Fruit fly (Drosophila melanogaster) whole organism, embryonic: ENCODE data around the gene Hsp22.

Source experiments
- ATbp ChIP-seq: fragments of 200-800 bp; sonication (Bioruptor generic); optimal IDR thresholded peaks from 2 replicates; lab custom pipeline; 2017; ENCODE audit warnings: missing biosample characterization, mild to moderate bottlenecking, missing genetic modification characterization, missing genetic modification reagents
- Aef1 ChIP-seq: fragments of 200-800 bp; sonication (Bioruptor generic); IDR thresholded peaks from 3 replicates; pipeline ENCODE4 v1.3.6; 2022; ENCODE audit warnings: missing biosample characterization, missing genetic modification characterization
- CG10147 ChIP-seq: fragments of 200-800 bp; sonication (Bioruptor generic); optimal IDR thresholded peaks from 2 replicates; lab custom pipeline; 2019; ENCODE audit warnings: missing biosample characterization, mild to moderate bottlenecking, missing genetic modification characterization, moderate library complexity
- CG10543 ChIP-seq: fragments of 200-800 bp; sonication (Bioruptor generic); optimal IDR thresholded peaks from 3 replicates; lab custom pipeline; 2017; ENCODE audit warnings: missing biosample characterization, mild to moderate bottlenecking, missing genetic modification characterization, moderate library complexity
- CG10979 ChIP-seq: fragments of 200-800 bp; sonication (Bioruptor generic); optimal IDR thresholded peaks from 2 replicates; lab custom pipeline; 2018; ENCODE audit warnings: missing biosample characterization, mild to moderate bottlenecking, missing genetic modification characterization, moderate library complexity
- CG11247 ChIP-seq: fragments of 200-800 bp; sonication (Bioruptor generic); IDR thresholded peaks from 2 replicates; pipeline ENCODE4 v1.3.6; 2022; ENCODE audit warnings: missing biosample characterization, missing genetic modification characterization
- CG11695 ChIP-seq: fragments of 200-800 bp; sonication (Bioruptor generic); IDR thresholded peaks from 3 replicates; pipeline ENCODE4 v1.3.6; 2022; ENCODE audit warnings: missing biosample characterization, missing genetic modification characterization
- CG12155 ChIP-seq: fragments of 200-800 bp; sonication (Bioruptor generic); optimal IDR thresholded peaks from 3 replicates; lab custom pipeline; 2016; ENCODE audit warnings: missing biosample characterization, missing genetic modification characterization
- CG12299 ChIP-seq: fragments of 200-800 bp; sonication (Bioruptor generic); optimal IDR thresholded peaks from 2 replicates; lab custom pipeline; 2018; ENCODE audit warnings: missing biosample characterization, mild to moderate bottlenecking, missing genetic modification characterization
- CG12391 ChIP-seq: fragments of 200-800 bp; sonication (Bioruptor generic); optimal IDR thresholded peaks from 3 replicates; lab custom pipeline; 2018; ENCODE audit warnings: missing biosample characterization, mild to moderate bottlenecking, missing genetic modification characterization, moderate library complexity
- CG12659 ChIP-seq: fragments of 200-800 bp; sonication (Bioruptor generic); optimal IDR thresholded peaks from 3 replicates; lab custom pipeline; 2017; ENCODE audit warnings: mild to moderate bottlenecking, missing biosample characterization, missing genetic modification reagents, missing genetic modification characterization
- CG14860 ChIP-seq: fragments of 200-800 bp; sonication (Bioruptor generic); IDR thresholded peaks from 3 replicates; pipeline ENCODE4 v1.3.6; 2022; ENCODE audit warnings: missing biosample characterization, missing genetic modification characterization; ENCODE audit not compliant: partially characterized antibody
- CG18476 ChIP-seq: fragments of 200-800 bp; sonication (Bioruptor generic); optimal IDR thresholded peaks from 2 replicates; lab custom pipeline; 2016; ENCODE audit warnings: missing biosample characterization, mild to moderate bottlenecking, missing genetic modification characterization
- CG18764 ChIP-seq: fragments of 200-800 bp; sonication (Bioruptor generic); optimal IDR thresholded peaks from 3 replicates; lab custom pipeline; 2016; ENCODE audit warnings: missing biosample characterization, missing genetic modification characterization
- CG2202 ChIP-seq: fragments of 200-800 bp; sonication (Bioruptor generic); optimal IDR thresholded peaks from 2 replicates; lab custom pipeline; 2018; ENCODE audit warnings: missing biosample characterization, mild to moderate bottlenecking, missing genetic modification characterization
- CG2712 ChIP-seq: fragments of 200-800 bp; optimal IDR thresholded peaks from 3 replicates; lab custom pipeline; 2019; ENCODE audit warnings: missing biosample characterization, mild to moderate bottlenecking, missing genetic modification characterization, moderate library complexity
- CG7372 ChIP-seq: fragments of 200-800 bp; sonication (Bioruptor generic); IDR thresholded peaks from 2 replicates; pipeline ENCODE4 v1.3.6; 2022; ENCODE audit warnings: missing biosample characterization, missing genetic modification characterization
- CG7963 ChIP-seq: fragments of 200-800 bp; sonication (Bioruptor generic); IDR thresholded peaks from 3 replicates; pipeline ENCODE4 v1.3.6; 2022; ENCODE audit warnings: missing biosample characterization, missing genetic modification characterization; ENCODE audit not compliant: partially characterized antibody
- CG8290 ChIP-seq, 3 experiments: fragments of 200-800 bp; sonication (Bioruptor generic); optimal IDR thresholded peaks; 2 replicates each; lab custom pipeline; 2016 to 2019; ENCODE audit warnings: missing biosample characterization in 3 of 3, missing genetic modification characterization in 3 of 3, mild to moderate bottlenecking in 2 of 3, moderate library complexity in 1 of 3
- CG9437 ChIP-seq: fragments of 200-800 bp; sonication (Bioruptor generic); optimal IDR thresholded peaks from 2 replicates; lab custom pipeline; 2018; ENCODE audit warnings: missing biosample characterization, mild to moderate bottlenecking, missing genetic modification characterization
- CrebB ChIP-seq: fragments of 200-800 bp; sonication (Bioruptor generic); optimal IDR thresholded peaks from 3 replicates; lab custom pipeline; 2018; ENCODE audit warnings: missing biosample characterization, mild to moderate bottlenecking, missing genetic modification characterization
- Fer3 ChIP-seq: fragments of 200-800 bp; sonication (Bioruptor generic); optimal IDR thresholded peaks from 2 replicates; lab custom pipeline; 2018; ENCODE audit warnings: missing biosample characterization, mild to moderate bottlenecking, missing genetic modification characterization, moderate library complexity
- H15 ChIP-seq: fragments of 200-800 bp; sonication (Bioruptor generic); IDR thresholded peaks from 3 replicates; pipeline ENCODE4 v1.3.6; 2022; ENCODE audit warnings: missing biosample characterization, missing genetic modification characterization
- NFAT ChIP-seq: fragments of 200-800 bp; sonication (Bioruptor generic); IDR thresholded peaks from 2 replicates; pipeline ENCODE4 v1.3.6; 2022; ENCODE audit warnings: missing biosample characterization, missing genetic modification characterization
- PHDP ChIP-seq: fragments of 200-800 bp; sonication (Bioruptor generic); optimal IDR thresholded peaks from 3 replicates; lab custom pipeline; 2018; ENCODE audit warnings: missing biosample characterization, mild to moderate bottlenecking, missing genetic modification characterization, moderate library complexity
- Ptx1 ChIP-seq: fragments of 200-800 bp; sonication (Bioruptor generic); IDR thresholded peaks from 2 replicates; pipeline ENCODE4 v1.3.6; 2022; ENCODE audit warnings: missing biosample characterization, missing genetic modification characterization
- Scr ChIP-seq: fragments of 200-800 bp; sonication (Bioruptor generic); IDR thresholded peaks from 2 replicates; pipeline ENCODE4 v1.3.6; 2022; ENCODE audit warnings: missing biosample characterization, missing genetic modification characterization; ENCODE audit not compliant: partially characterized antibody
- Usf ChIP-seq: fragments of 200-800 bp; sonication (Bioruptor generic); optimal IDR thresholded peaks from 2 replicates; lab custom pipeline; 2017; ENCODE audit warnings: missing genotype, missing biosample characterization, missing genetic modification characterization
- bsh ChIP-seq, 2 experiments: fragments of 200-800 bp; sonication (Bioruptor generic); optimal IDR thresholded peaks; 2 replicates each; lab custom pipeline; 2017 to 2018; ENCODE audit warnings: mild to moderate bottlenecking in 2 of 2, missing biosample characterization in 2 of 2, missing genetic modification characterization in 2 of 2, moderate library complexity in 1 of 2
- caup ChIP-seq: fragments of 200-800 bp; sonication (Bioruptor generic); optimal IDR thresholded peaks from 3 replicates; lab custom pipeline; 2017; ENCODE audit warnings: missing biosample characterization, mild to moderate bottlenecking, missing genetic modification characterization, moderate library complexity; ENCODE audit not compliant: severe bottlenecking
- ci ChIP-seq: fragments of 200-800 bp; sonication (Bioruptor generic); IDR thresholded peaks from 3 replicates; pipeline ENCODE4 v1.3.6; 2022; ENCODE audit warnings: missing biosample characterization, missing genetic modification characterization
- crp ChIP-seq, 2 experiments: fragments of 200-800 bp; sonication (Bioruptor generic); optimal IDR thresholded peaks; 2 replicates in 1 of 2; 3 replicates in 1 of 2; lab custom pipeline; 2017; ENCODE audit warnings: missing biosample characterization in 2 of 2, missing genetic modification characterization in 2 of 2, mild to moderate bottlenecking in 1 of 2, moderate library complexity in 1 of 2
- cwo ChIP-seq: fragments of 200-800 bp; sonication (Bioruptor generic); optimal IDR thresholded peaks from 3 replicates; lab custom pipeline; 2017; ENCODE audit warnings: missing biosample characterization, missing genetic modification characterization, mild to moderate bottlenecking, moderate library complexity, missing genetic modification reagents
- eyg ChIP-seq: fragments of 200-800 bp; sonication (Bioruptor generic); optimal IDR thresholded peaks from 3 replicates; lab custom pipeline; 2016; ENCODE audit warnings: missing biosample characterization, missing genetic modification characterization
- gem ChIP-seq: fragments of 200-800 bp; sonication (Bioruptor generic); optimal IDR thresholded peaks from 2 replicates; lab custom pipeline; 2019; ENCODE audit warnings: missing biosample characterization, mild to moderate bottlenecking, missing genetic modification characterization, moderate library complexity
- gsb-n ChIP-seq: fragments of 200-800 bp; sonication (Bioruptor generic); optimal IDR thresholded peaks from 3 replicates; lab custom pipeline; 2018; ENCODE audit warnings: missing biosample characterization, mild to moderate bottlenecking, missing genetic modification characterization
- gt ChIP-seq: fragments of 200-800 bp; sonication (Bioruptor generic); IDR thresholded peaks from 2 replicates; pipeline ENCODE4 v1.3.6; 2022; ENCODE audit warnings: missing biosample characterization, missing genetic modification characterization
- hkb ChIP-seq, 2 experiments: fragments of 200-800 bp in 1 of 2; fragments of >200 bp in 1 of 2; sonication (Bioruptor generic) in 1 of 2; IDR thresholded peaks in 1 of 2; optimal IDR thresholded peaks in 1 of 2; 2 replicates each; pipeline versions ENCODE4 v1.3.6 to Lab custom; 2017 to 2022; ENCODE audit warnings: missing biosample characterization in 1 of 2, missing genetic modification characterization in 1 of 2
- ind ChIP-seq: fragments of 200-800 bp; sonication (Bioruptor generic); optimal IDR thresholded peaks from 3 replicates; lab custom pipeline; 2016; ENCODE audit warnings: missing biosample characterization, missing genetic modification characterization
- lbe ChIP-seq: fragments of 200-800 bp; sonication (Bioruptor generic); optimal IDR thresholded peaks from 2 replicates; lab custom pipeline; 2016; ENCODE audit warnings: missing biosample characterization, mild to moderate bottlenecking, missing genetic modification characterization
- lola ChIP-seq, 3 experiments: fragments of >200 bp in 2 of 3; fragments of 200-800 bp in 1 of 3; sonication (Bioruptor generic) in 1 of 3; optimal IDR thresholded peaks; 2 replicates each; lab custom pipeline; 2017 to 2019; ENCODE audit warnings: missing biosample characterization in 3 of 3, missing genetic modification characterization in 3 of 3, mild to moderate bottlenecking in 1 of 3, moderate library complexity in 1 of 3
- repo ChIP-seq: fragments of 200-800 bp; sonication (Bioruptor generic); optimal IDR thresholded peaks from 2 replicates; lab custom pipeline; 2016; ENCODE audit warnings: missing biosample characterization, missing genetic modification characterization
- sens ChIP-seq: fragments of 200-800 bp; sonication (Bioruptor generic); peaks from one replicate; lab custom pipeline; 2016; ENCODE audit warnings: missing biosample characterization, missing genetic modification characterization
- sens-2 ChIP-seq: fragments of 200-800 bp; sonication (Bioruptor generic); IDR thresholded peaks from 2 replicates; pipeline ENCODE4 v1.3.6; 2022; ENCODE audit warnings: missing biosample characterization, missing genetic modification characterization
- sqz ChIP-seq: fragments of 200-800 bp; sonication (Bioruptor generic); optimal IDR thresholded peaks from 3 replicates; lab custom pipeline; 2018; ENCODE audit warnings: missing biosample characterization, mild to moderate bottlenecking, missing genetic modification characterization
- sug ChIP-seq: fragments of 200-800 bp; optimal IDR thresholded peaks from 2 replicates; lab custom pipeline; 2019; ENCODE audit warnings: missing biosample characterization, mild to moderate bottlenecking, missing genetic modification characterization, moderate library complexity
- vnd ChIP-seq: fragments of 200-800 bp; sonication (Bioruptor generic); IDR thresholded peaks from 3 replicates; pipeline ENCODE4 v1.3.6; 2022; ENCODE audit warnings: missing biosample characterization, missing genetic modification characterization; ENCODE audit not compliant: partially characterized antibody

Gene Hsp22

DNA sequence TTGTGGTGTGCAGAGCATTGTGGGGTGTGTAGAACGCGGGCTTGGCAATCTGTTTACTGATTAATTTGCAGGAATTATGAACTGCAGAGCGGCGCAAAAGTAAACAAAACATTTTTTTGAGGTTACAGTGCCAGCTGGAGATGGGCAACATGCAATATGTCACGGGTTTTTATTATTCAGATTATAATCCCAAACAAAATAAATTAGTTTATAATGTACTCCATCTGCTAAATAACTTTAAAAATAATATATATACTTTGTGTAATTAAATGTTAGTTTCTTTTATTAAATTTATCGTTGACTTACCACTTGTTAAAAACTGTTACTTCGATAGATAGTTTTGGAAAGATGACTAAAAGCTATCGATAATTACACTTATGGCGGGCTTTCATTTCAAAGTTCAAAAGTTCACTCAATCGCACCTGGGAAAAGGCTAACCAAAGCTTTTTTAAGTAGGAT, 1.8 kb upstream of the Hsp22 start, which contains the start of gene Fdx1 (continued):
- peak; percentile 10 for TF ChIP-seq CG9437
- TF ChIP-seq CG12299 (tag; lab: Kevin White, UChicago): peak; percentile 7
- TF ChIP-seq CG10979 (tag; lab: Kevin White, UChicago): peak; percentile 23
- peak; percentile 68 for TF ChIP-seq Scr (GFP tag; lab: Robert Waterston, UW)
- peak; percentile 67 for TF ChIP-seq gem (tag; lab: Kevin White, UChicago)
- peak in 1 of 2 experiments; percentile 8 for TF ChIP-seq crp (GFP tag; optimal IDR thresholded peaks at IDR 0.05; lab: Kevin White, UChicago)
- peak; percentile 30; the same call in 1 of the 2 replicates for TF ChIP-seq CG7372 (GFP tag; lab: Robert Waterston, UW)
- peak; percentile 61 for TF ChIP-seq sug (tag; lab: Kevin White, UChicago)
- TF ChIP-seq CG10543 (GFP tag; lab: Kevin White, UChicago): peak; percentile 40
- peak; percentile 30 for TF ChIP-seq CG18476 (GFP tag; lab: Kevin White, UChicago)
- TF ChIP-seq CrebB: peak; percentile 6
- 0 out of 3 replicates have a peak, but pooled peaks have one; percentile 8 for TF ChIP-seq vnd (GFP tag; lab: Robert Waterston, UW)
- peak in 1 of 3 experiments; percentile 14 for TF ChIP-seq lola (GFP tag; optimal IDR thresholded peaks at IDR 0.05; lab: Kevin White, UChicago)
- TF ChIP-seq CG11247 (GFP tag; lab: Robert Waterston, UW): 0 out of 2 replicates have a peak, but pooled peaks have one; percentile 27
- no peak for TF ChIP-seq CG7963 (GFP tag; lab: Robert Waterston, UW)
- peak; percentile 21 for TF ChIP-seq CG18764
- peak; percentile 51 for TF ChIP-seq Fer3 (tag; lab: Kevin White, UChicago)
- TF ChIP-seq CG8290 (GFP tag; optimal IDR thresholded peaks at IDR 0.05; lab: Kevin White, UChicago): peak; percentile 0
- TF ChIP-seq CG8290 (tag; optimal IDR thresholded peaks at IDR 0.05; lab: Kevin White, UChicago): no peak
- peak; percentile 68 for TF ChIP-seq Aef1 (GFP tag; lab: Robert Waterston, UW)
- TF ChIP-seq sqz (GFP tag; lab: Kevin White, UChicago): peak; percentile 80
- peak; percentile 38; the same call in 1 of the 2 replicates for TF ChIP-seq NFAT
- TF ChIP-seq CG12659 (GFP tag; lab: Kevin White, UChicago): peak; percentile 27
- peak; percentile 47 for TF ChIP-seq ind (GFP tag; lab: Kevin White, UChicago)
- no peak for TF ChIP-seq repo (GFP tag; lab: Kevin White, UChicago)
- no peak for TF ChIP-seq gt (GFP tag; lab: Robert Waterston, UW)
- peak; percentile 65 for TF ChIP-seq CG12391 (tag; lab: Kevin White, UChicago)
- peak; percentile 33 for TF ChIP-seq CG12155 (GFP tag; lab: Kevin White, UChicago)
- TF ChIP-seq eyg (GFP tag; lab: Kevin White, UChicago): no peak
- peak; percentile 31; the same call in 1 of the 3 replicates for TF ChIP-seq ci (GFP tag; lab: Robert Waterston, UW)
- peak; percentile 43 for TF ChIP-seq lbe (GFP tag; lab: Kevin White, UChicago)
- 0 out of 3 replicates have a peak, but pooled peaks have one; percentile 22 for TF ChIP-seq CG11695 (GFP tag; lab: Robert Waterston, UW)
- TF ChIP-seq CG14860 (GFP tag; lab: Robert Waterston, UW): peak; percentile 49; the same call in 2 of the 3 replicates
- peak; percentile 19 for TF ChIP-seq gsb-n (tag; lab: Kevin White, UChicago)
- TF ChIP-seq cwo (GFP tag; lab: Kevin White, UChicago): peak; percentile 4
- TF ChIP-seq PHDP: peak; percentile 31
- peak; percentile 46 for TF ChIP-seq CG10147 (GFP tag; lab: Kevin White, UChicago)
- TF ChIP-seq CG2202: no peak
- no peak for TF ChIP-seq hkb (optimal IDR thresholded peaks at IDR 0.05; lab: Kevin White, UChicago)
- TF ChIP-seq hkb (GFP tag; IDR thresholded peaks at IDR 0.05; lab: Robert Waterston, UW): peak; percentile 63; the same call in 1 of the 2 replicates
- no peak for TF ChIP-seq sens-2 (GFP tag; lab: Robert Waterston, UW)
- TF ChIP-seq ATbp (GFP tag; lab: Kevin White, UChicago): no peak
- peak; percentile 60 for TF ChIP-seq Ptx1
- peak; percentile 5 for TF ChIP-seq caup
- TF ChIP-seq sens (GFP tag; lab: Kevin White, UChicago): peak; percentile 75
- TF ChIP-seq CG2712 (tag; lab: Kevin White, UChicago): peak; percentile 45
- TF ChIP-seq Usf (GFP tag; lab: Kevin White, UChicago): no peak
- TF ChIP-seq H15: 0 out of 3 replicates have a peak, but pooled peaks have one; percentile 41
- TF ChIP-seq bsh (GFP tag; optimal IDR thresholded peaks at IDR 0.05; lab: Kevin White, UChicago): peak in 1 of 2 experiments; percentile 50
